Fruit fly (Drosophila melanogaster): ENCODE measurements around the gene fusl.

fusl gene

dm6 chr2L:5297289-5297960, 40.4 kb downstream of the fusl start (continued):
- TF ChIP-seq Ets21C (GFP tag; optimal IDR thresholded peaks at IDR 0.05) (peak; percentile 92), salr (GFP tag; optimal IDR thresholded peaks at IDR 0.05) (no peak), CG4318 (GFP tag; optimal IDR thresholded peaks at IDR 0.05) (peak; percentile 35), CG11902 (GFP tag; optimal IDR thresholded peaks at IDR 0.05) (peak; percentile 81), svp (GFP tag) (peak; percentile 98), CG3919 (GFP tag; optimal IDR thresholded peaks at IDR 0.05) (peak; percentile 76), CG6792 (GFP tag; optimal IDR thresholded peaks at IDR 0.05) (peak; percentile 78), topi (GFP tag; optimal IDR thresholded peaks at IDR 0.05) (peak; percentile 93), CG15336 (GFP tag; IDR thresholded peaks at IDR 0.05) (peak; percentile 73), Eip75B (GFP tag; optimal IDR thresholded peaks at IDR 0.05) (peak; percentile 85), CG8119 (GFP tag; IDR thresholded peaks at IDR 0.05) (peak; percentile 51; the same call in 1 of the 3 replicates), CG8319 (GFP tag; optimal IDR thresholded peaks at IDR 0.05) (peak; percentile 54), achi (GFP tag; optimal IDR thresholded peaks at IDR 0.05) (peak; percentile 61), CG6276 (GFP tag; optimal IDR thresholded peaks at IDR 0.05) (peak; percentile 44), net (GFP tag; optimal IDR thresholded peaks at IDR 0.05) (peak; percentile 59), esn (GFP tag; optimal IDR thresholded peaks at IDR 0.05) (peak; percentile 96)

- peak; percentile 72 for TF ChIP-seq CG6792 (GFP tag; optimal IDR thresholded peaks at IDR 0.05)
- TF ChIP-seq Smox (GFP tag; optimal IDR thresholded peaks at IDR 0.05), result peak; percentile 63
- TF ChIP-seq salr (GFP tag; optimal IDR thresholded peaks at IDR 0.05), result peak; percentile 68 to 87
- TF ChIP-seq CG3032 (tag; optimal IDR thresholded peaks at IDR 0.05), result peak; percentile 93
- no peak for TF ChIP-seq CG6854 (GFP tag; optimal IDR thresholded peaks at IDR 0.05)
- TF ChIP-seq spab (GFP tag; optimal IDR thresholded peaks at IDR 0.05), result peak; percentile 93
- peak; percentile 50 for TF ChIP-seq Hr39 (GFP tag; optimal IDR thresholded peaks at IDR 0.05)
- peak; percentile 43 for TF ChIP-seq Gug (GFP tag; IDR thresholded peaks at IDR 0.05)
- TF ChIP-seq CG8319 (GFP tag; optimal IDR thresholded peaks at IDR 0.05), result peak; percentile 70
- TF ChIP-seq CG6808 (GFP tag; optimal IDR thresholded peaks at IDR 0.05), result peak; percentile 92
- TF ChIP-seq CG32006 (GFP tag; optimal IDR thresholded peaks at IDR 0.05), result peak; percentile 83
- peak; percentile 80 for TF ChIP-seq topi (GFP tag; optimal IDR thresholded peaks at IDR 0.05)
- peak; percentile 64 for TF ChIP-seq Lpt (GFP tag; optimal IDR thresholded peaks at IDR 0.05)
- TF ChIP-seq CG34406 (GFP tag; optimal IDR thresholded peaks at IDR 0.05), result peak; percentile 76
- peak; percentile 39 for TF ChIP-seq Sox102F (GFP tag; optimal IDR thresholded peaks at IDR 0.05)
- TF ChIP-seq Sox14 (GFP tag; optimal IDR thresholded peaks at IDR 0.05), result peak; percentile 79
- peak; percentile 72 for TF ChIP-seq pdm3 (GFP tag; optimal IDR thresholded peaks at IDR 0.05)
- TF ChIP-seq net (GFP tag; optimal IDR thresholded peaks at IDR 0.05), result peak; percentile 71
- TF ChIP-seq CG6163 (GFP tag; IDR thresholded peaks at IDR 0.05), result peak; percentile 76
- peak; percentile 76 for TF ChIP-seq CG8632 (GFP tag; optimal IDR thresholded peaks at IDR 0.05)
- TF ChIP-seq Ets21C (GFP tag; optimal IDR thresholded peaks at IDR 0.05), result peak; percentile 33
- peak; percentile 59 for TF ChIP-seq Eip75B (GFP tag; optimal IDR thresholded peaks at IDR 0.05)
- TF ChIP-seq ss (GFP tag; optimal IDR thresholded peaks at IDR 0.05), result peak; percentile 89 to 93
- peak; percentile 73 for TF ChIP-seq CG7368 (GFP tag; optimal IDR thresholded peaks at IDR 0.05)
- TF ChIP-seq fd85E (GFP tag; optimal IDR thresholded peaks at IDR 0.05), result no peak
- TF ChIP-seq Eip78C (GFP tag), result peak; percentile 98
- 0 out of 3 replicates have a peak, but pooled peaks have one; percentile 52 for TF ChIP-seq eg (GFP tag; IDR thresholded peaks at IDR 0.05)
- TF ChIP-seq CG15336 (GFP tag; IDR thresholded peaks at IDR 0.05), result peak; percentile 68
- TF ChIP-seq achi (GFP tag; optimal IDR thresholded peaks at IDR 0.05), result peak; percentile 83
- peak; percentile 47 for TF ChIP-seq Sox15 (GFP tag; optimal IDR thresholded peaks at IDR 0.05)
- TF ChIP-seq Met (GFP tag; optimal IDR thresholded peaks at IDR 0.05), result peak; percentile 59
- peak; percentile 50 for TF ChIP-seq cyc (GFP tag; optimal IDR thresholded peaks at IDR 0.05)
- TF ChIP-seq CG16779 (tag; optimal IDR thresholded peaks at IDR 0.05), result peak; percentile 35
- TF ChIP-seq OdsH (GFP tag; optimal IDR thresholded peaks at IDR 0.05), result peak; percentile 83
- TF ChIP-seq dac (GFP tag; optimal IDR thresholded peaks at IDR 0.05), result peak; percentile 47
- TF ChIP-seq Eip93F (GFP tag; optimal IDR thresholded peaks at IDR 0.05), result peak; percentile 52
- TF ChIP-seq CG11294 (GFP tag; IDR thresholded peaks at IDR 0.05), result no peak
- TF ChIP-seq vri (GFP tag; optimal IDR thresholded peaks at IDR 0.05), result no peak
- TF ChIP-seq CG31627 (GFP tag; optimal IDR thresholded peaks at IDR 0.05), result peak; percentile 63
- TF ChIP-seq CG10631 (GFP tag; optimal IDR thresholded peaks at IDR 0.05), result peak; percentile 85
- peak; percentile 72 for TF ChIP-seq esn (GFP tag; optimal IDR thresholded peaks at IDR 0.05)
These were observed 41.1 kb downstream of the fusl start for dm6 chr2L:5296672-5297288.

Data from whole organism, prepupa.